Fruit fly (Drosophila melanogaster) S2 (cell line): ENCODE data around the gene CG15395.

Source experiments
- CG8478 ChIP-seq: fragments of >200 bp; optimal IDR thresholded peaks from 2 replicates; lab custom pipeline; 2018
- CTCF ChIP-seq, 2 experiments: fragments of >200 bp; optimal IDR thresholded peaks; 2 replicates each; lab custom pipeline; 2018

- TF ChIP-seq CG8478 (no peak), CTCF (optimal IDR thresholded peaks at IDR 0.05; lab: Kevin White, UChicago) (no peak)
Measured at dm6 chr2L:2577361-2577737, 32.4 kb upstream of the CG15395 start, which contains the start of gene Elba2.
